Fruit fly (Drosophila melanogaster) whole organism, embryonic: ENCODE results near the gene Spt7.

ENCODE experiments used
- Antp ChIP-seq: fragments of 200-800 bp; sonication (Bioruptor generic); optimal IDR thresholded peaks from 3 replicates; lab custom pipeline; 2016; ENCODE audit warnings: missing biosample characterization, missing genetic modification characterization
- BEAF-32 ChIP-seq: fragments of 200-800 bp; sonication (Bioruptor generic); optimal IDR thresholded peaks from 3 replicates; lab custom pipeline; 2017; ENCODE audit warnings: missing biosample characterization, missing genetic modification characterization, mild to moderate bottlenecking, moderate library complexity, missing genetic modification reagents
- CG11456 ChIP-seq: fragments of 200-800 bp; sonication (Bioruptor generic); IDR thresholded peaks from 3 replicates; pipeline ENCODE4 v1.3.6; 2022; ENCODE audit warnings: missing biosample characterization, missing genetic modification characterization
- CG12659 ChIP-seq: fragments of 200-800 bp; sonication (Bioruptor generic); optimal IDR thresholded peaks from 3 replicates; lab custom pipeline; 2017; ENCODE audit warnings: mild to moderate bottlenecking, missing biosample characterization, missing genetic modification reagents, missing genetic modification characterization
- CG14710 ChIP-seq: fragments of 200-800 bp; sonication (Bioruptor generic); optimal IDR thresholded peaks from 3 replicates; lab custom pipeline; 2019; ENCODE audit warnings: missing biosample characterization, mild to moderate bottlenecking, missing genetic modification characterization, moderate library complexity
- CG15269 ChIP-seq: fragments of 200-800 bp; sonication (Bioruptor generic); optimal IDR thresholded peaks from 2 replicates; lab custom pipeline; 2018; ENCODE audit warnings: missing biosample characterization, mild to moderate bottlenecking, missing genetic modification characterization, moderate library complexity
- CG1603 ChIP-seq: fragments of 200-800 bp; sonication (Bioruptor generic); optimal IDR thresholded peaks from 2 replicates; lab custom pipeline; 2019; ENCODE audit warnings: missing biosample characterization, mild to moderate bottlenecking, missing genetic modification characterization, moderate library complexity
- CG18599 ChIP-seq: fragments of 200-800 bp; sonication (Bioruptor generic); optimal IDR thresholded peaks from 3 replicates; lab custom pipeline; 2017; ENCODE audit warnings: missing biosample characterization, missing genetic modification characterization, mild to moderate bottlenecking, moderate library complexity, missing genetic modification reagents
- CG2116 ChIP-seq: fragments of 200-800 bp; sonication (Bioruptor generic); optimal IDR thresholded peaks from 3 replicates; lab custom pipeline; 2018; ENCODE audit warnings: missing biosample characterization, mild to moderate bottlenecking, missing genetic modification characterization
- CG31441 ChIP-seq: fragments of 200-800 bp; sonication (Bioruptor generic); IDR thresholded peaks from 2 replicates; pipeline ENCODE4 v1.3.6; 2022; ENCODE audit warnings: missing biosample characterization, missing genetic modification characterization
- CG3726 ChIP-seq: fragments of 200-800 bp; sonication (Bioruptor generic); IDR thresholded peaks from 3 replicates; pipeline ENCODE4, ENCODE4 v1.3.6; 2022; ENCODE audit warnings: missing biosample characterization, missing genetic modification characterization
- CG4328 ChIP-seq: fragments of 200-800 bp; sonication (Bioruptor generic); optimal IDR thresholded peaks from 3 replicates; lab custom pipeline; 2017; ENCODE audit warnings: missing biosample characterization, missing genetic modification reagents, missing genetic modification characterization
- CG43689 ChIP-seq: fragments of 200-800 bp; sonication (Bioruptor generic); IDR thresholded peaks from 2 replicates; pipeline ENCODE4 v1.3.6; 2022; ENCODE audit warnings: missing biosample characterization, missing genetic modification characterization
- CG6654 ChIP-seq: fragments of 200-800 bp; sonication (Bioruptor generic); optimal IDR thresholded peaks from 2 replicates; lab custom pipeline; 2017; ENCODE audit warnings: missing biosample characterization, mild to moderate bottlenecking, missing genetic modification characterization
- CG7556 ChIP-seq: fragments of 200-800 bp; sonication (Bioruptor generic); optimal IDR thresholded peaks from 2 replicates; lab custom pipeline; 2017; ENCODE audit warnings: missing biosample characterization, mild to moderate bottlenecking, missing genetic modification characterization
- CG8290 ChIP-seq, 3 experiments: fragments of 200-800 bp; sonication (Bioruptor generic); optimal IDR thresholded peaks; 2 replicates each; lab custom pipeline; 2016 to 2019; ENCODE audit warnings: missing biosample characterization in 3 of 3, missing genetic modification characterization in 3 of 3, mild to moderate bottlenecking in 2 of 3, moderate library complexity in 1 of 3
- CG9932 ChIP-seq: fragments of 200-800 bp; sonication (Bioruptor generic); IDR thresholded peaks from 2 replicates; pipeline ENCODE4 v1.3.6; 2022; ENCODE audit warnings: missing biosample characterization, missing genetic modification characterization
- Drgx ChIP-seq: fragments of 200-800 bp; sonication (Bioruptor generic); IDR thresholded peaks from 2 replicates; pipeline ENCODE4 v1.3.6; 2022; ENCODE audit warnings: missing biosample characterization, missing genetic modification characterization
- E2f2 ChIP-seq: fragments of 200-800 bp; sonication (Bioruptor generic); IDR thresholded peaks from 2 replicates; pipeline ENCODE4 v1.3.6; 2022; ENCODE audit warnings: missing biosample characterization, missing genetic modification characterization
- HHEX ChIP-seq: fragments of 200-800 bp; sonication (Bioruptor generic); optimal IDR thresholded peaks from 3 replicates; lab custom pipeline; 2017; ENCODE audit warnings: missing biosample characterization, mild to moderate bottlenecking, missing genetic modification characterization, missing genetic modification reagents
- HLH54F ChIP-seq: fragments of 200-800 bp; sonication (Bioruptor generic); optimal IDR thresholded peaks from 3 replicates; lab custom pipeline; 2016; ENCODE audit warnings: missing biosample characterization, missing genetic modification characterization
- Hmr ChIP-seq: fragments of 200-800 bp; sonication (Bioruptor generic); optimal IDR thresholded peaks from 3 replicates; lab custom pipeline; 2017; ENCODE audit warnings: mild to moderate bottlenecking, missing biosample characterization, missing genetic modification reagents, missing genetic modification characterization
- Lhr ChIP-seq: fragments of 200-800 bp; sonication (Bioruptor generic); optimal IDR thresholded peaks from 3 replicates; lab custom pipeline; 2017; ENCODE audit warnings: mild to moderate bottlenecking, missing biosample characterization, missing genetic modification reagents, missing genetic modification characterization
- Lpt ChIP-seq: fragments of >200 bp; optimal IDR thresholded peaks from 2 replicates; lab custom pipeline; 2018; ENCODE audit warnings: missing biosample characterization, missing genetic modification characterization
- Meics ChIP-seq: fragments of 200-800 bp; sonication (Bioruptor generic); optimal IDR thresholded peaks from 2 replicates; lab custom pipeline; 2017; ENCODE audit warnings: missing biosample characterization, mild to moderate bottlenecking, missing genetic modification characterization
- Myb ChIP-seq: fragments of 200-800 bp; sonication (Bioruptor generic); optimal IDR thresholded peaks from 2 replicates; lab custom pipeline; 2016; ENCODE audit warnings: missing biosample characterization, missing genetic modification characterization
- Oaz ChIP-seq: fragments of 200-800 bp; sonication (Bioruptor generic); IDR thresholded peaks from 2 replicates; pipeline ENCODE4 v1.3.6; 2022; ENCODE audit warnings: missing biosample characterization, missing genetic modification characterization
- Pdp1 ChIP-seq, 2 experiments: fragments of 200-800 bp; sonication (Bioruptor generic); optimal IDR thresholded peaks; 3 replicates each; lab custom pipeline; 2016; ENCODE audit warnings: missing biosample characterization in 2 of 2, missing genetic modification characterization in 2 of 2, mild to moderate bottlenecking in 1 of 2, moderate library complexity in 1 of 2
- Rfx ChIP-seq: fragments of 200-800 bp; sonication (Bioruptor generic); IDR thresholded peaks from 2 replicates; pipeline ENCODE4 v1.3.6; 2022; ENCODE audit warnings: missing biosample characterization, missing genetic modification characterization
- Sry-δ ChIP-seq: fragments of 200-800 bp; sonication (Bioruptor generic); optimal IDR thresholded peaks from 2 replicates; lab custom pipeline; 2016; ENCODE audit warnings: missing biosample characterization, missing genetic modification characterization
- Usf ChIP-seq: fragments of 200-800 bp; sonication (Bioruptor generic); optimal IDR thresholded peaks from 2 replicates; lab custom pipeline; 2017; ENCODE audit warnings: missing genotype, missing biosample characterization, missing genetic modification characterization
- Xbp1 ChIP-seq: fragments of 200-800 bp; sonication (Bioruptor generic); optimal IDR thresholded peaks from 3 replicates; lab custom pipeline; 2016; ENCODE audit warnings: missing biosample characterization, mild to moderate bottlenecking, missing genetic modification characterization
- bab2 ChIP-seq: fragments of 200-800 bp; sonication (Bioruptor generic); optimal IDR thresholded peaks from 2 replicates; lab custom pipeline; 2016; ENCODE audit warnings: missing biosample characterization, missing genetic modification characterization
- bcd ChIP-seq: fragments of 200-800 bp; sonication (Bioruptor generic); optimal IDR thresholded peaks from 2 replicates; lab custom pipeline; 2017; ENCODE audit warnings: missing biosample characterization, mild to moderate bottlenecking, missing genetic modification characterization
- btn ChIP-seq: fragments of 200-800 bp; sonication (Bioruptor generic); optimal IDR thresholded peaks from 2 replicates; lab custom pipeline; 2016; ENCODE audit warnings: missing biosample characterization, missing genetic modification characterization
- cad ChIP-seq: fragments of >200 bp; optimal IDR thresholded peaks from 2 replicates; lab custom pipeline; 2017; ENCODE audit warnings: missing biosample characterization, missing genetic modification characterization
- exex ChIP-seq: fragments of 200-800 bp; sonication (Bioruptor generic); optimal IDR thresholded peaks from 4 replicates; lab custom pipeline; 2018; ENCODE audit warnings: missing biosample characterization, mild to moderate bottlenecking, missing genetic modification characterization, moderate library complexity
- grau ChIP-seq: fragments of 200-800 bp; optimal IDR thresholded peaks from 3 replicates; lab custom pipeline; 2019; ENCODE audit warnings: missing biosample characterization, mild to moderate bottlenecking, missing genetic modification characterization, moderate library complexity
- hb ChIP-seq: fragments of 200-800 bp; sonication (Bioruptor generic); IDR thresholded peaks from 3 replicates; pipeline ENCODE4 v1.3.6; 2022; ENCODE audit warnings: missing biosample characterization, missing genetic modification characterization; ENCODE audit not compliant: partially characterized antibody
- insv ChIP-seq, 2 experiments: fragments of 200-800 bp; sonication (Bioruptor generic); optimal IDR thresholded peaks; 3 replicates each; lab custom pipeline; 2016 to 2018; ENCODE audit warnings: missing biosample characterization in 2 of 2, missing genetic modification characterization in 2 of 2
- lilli ChIP-seq: fragments of 200-800 bp; sonication (Bioruptor generic); optimal IDR thresholded peaks from 3 replicates; lab custom pipeline; 2016; ENCODE audit warnings: missing biosample characterization, missing genetic modification characterization
- org-1 ChIP-seq: fragments of 200-800 bp; sonication (Bioruptor generic); optimal IDR thresholded peaks from 2 replicates; lab custom pipeline; 2017; ENCODE audit warnings: missing biosample characterization, missing genetic modification characterization
- pho ChIP-seq: fragments of 200-800 bp; sonication (Bioruptor generic); optimal IDR thresholded peaks from 2 replicates; lab custom pipeline; 2016; ENCODE audit warnings: missing biosample characterization, missing genetic modification characterization
- salm ChIP-seq: fragments of 200-800 bp; sonication (Bioruptor generic); optimal IDR thresholded peaks from 2 replicates; lab custom pipeline; 2018; ENCODE audit warnings: missing biosample characterization, mild to moderate bottlenecking, missing genetic modification characterization
- sisA ChIP-seq: fragments of 200-800 bp; sonication (Bioruptor generic); IDR thresholded peaks from 2 replicates; pipeline ENCODE4 v1.3.6; 2022; ENCODE audit warnings: missing biosample characterization, missing genetic modification characterization
- stwl ChIP-seq: fragments of 200-800 bp; sonication (Bioruptor generic); optimal IDR thresholded peaks from 3 replicates; lab custom pipeline; 2018; ENCODE audit warnings: missing biosample characterization, mild to moderate bottlenecking, missing genetic modification characterization, moderate library complexity
- sug ChIP-seq: fragments of 200-800 bp; optimal IDR thresholded peaks from 2 replicates; lab custom pipeline; 2019; ENCODE audit warnings: missing biosample characterization, mild to moderate bottlenecking, missing genetic modification characterization, moderate library complexity
- vnd ChIP-seq: fragments of 200-800 bp; sonication (Bioruptor generic); IDR thresholded peaks from 3 replicates; pipeline ENCODE4 v1.3.6; 2022; ENCODE audit warnings: missing biosample characterization, missing genetic modification characterization; ENCODE audit not compliant: partially characterized antibody

Gene Spt7

DNA sequence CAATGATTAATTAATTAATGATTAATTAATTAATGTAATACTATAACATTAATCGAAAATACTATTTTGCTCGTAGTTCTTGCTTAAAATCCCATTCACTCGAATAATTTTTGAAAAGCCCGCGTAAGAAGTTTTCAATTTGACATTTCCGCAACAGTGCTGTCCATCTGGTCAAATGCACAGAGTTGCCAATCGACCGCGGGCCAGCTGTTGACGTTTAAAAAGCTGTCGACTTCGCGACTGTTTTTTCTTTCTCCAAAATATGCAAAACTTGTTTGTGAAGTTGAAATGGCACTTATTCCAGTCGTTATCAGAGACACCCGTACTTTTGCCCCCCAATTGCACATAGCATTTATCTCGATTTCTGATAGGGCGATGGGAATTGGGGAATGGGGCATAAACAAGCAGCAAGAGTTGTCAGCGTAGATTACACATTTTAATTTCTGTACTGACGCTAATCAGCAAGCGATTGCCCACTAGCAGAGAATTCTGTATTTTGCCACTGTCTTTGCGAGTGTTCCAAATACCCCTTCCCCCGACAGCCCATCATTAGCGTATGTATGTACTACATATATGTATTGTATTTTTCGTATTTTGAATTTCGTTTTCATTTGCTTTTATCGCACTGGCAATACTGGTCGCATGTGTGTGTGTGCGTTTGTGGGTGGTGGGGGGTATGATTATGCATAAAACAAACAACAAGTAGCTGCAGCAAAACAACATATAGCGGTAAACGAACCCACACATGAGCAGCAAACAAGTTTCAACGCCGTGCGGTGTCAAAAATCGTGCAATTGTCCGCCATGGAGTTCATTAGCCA lies 6.4 kb downstream of the Spt7 start, which contains the start of gene Srx (continued):
- TF ChIP-seq CG31441 (0 out of 2 replicates have a peak, but pooled peaks have one; percentile 25), CG7556 (GFP tag; lab: Kevin White, UChicago) (peak; percentile 5), Oaz (GFP tag; lab: Robert Waterston, UW) (no peak), cad (GFP tag; lab: Kevin White, UChicago) (no peak), sisA (GFP tag; lab: Robert Waterston, UW) (no peak), grau (tag; lab: Kevin White, UChicago) (peak; percentile 5), HLH54F (peak; percentile 26), HHEX (GFP tag; lab: Kevin White, UChicago) (peak; percentile 23), Rfx (peak; percentile 29; the same call in 1 of the 2 replicates), Meics (peak; percentile 4), bcd (GFP tag; lab: Kevin White, UChicago) (peak; percentile 2), hb (GFP tag; lab: Robert Waterston, UW) (no peak), pho (GFP tag; lab: Kevin White, UChicago) (peak; percentile 38), CG11456 (GFP tag; lab: Robert Waterston, UW) (no peak), CG6654 (GFP tag; lab: Kevin White, UChicago) (no peak), Drgx (GFP tag; lab: Robert Waterston, UW) (peak; percentile 39; the same call in 1 of the 2 replicates), CG14710 (tag; lab: Kevin White, UChicago) (peak; percentile 35), vnd (no peak), btn (GFP tag; lab: Kevin White, UChicago) (no peak), org-1 (peak; percentile 24), CG1603 (peak; percentile 57), Xbp1 (peak; percentile 2), bab2 (GFP tag; lab: Kevin White, UChicago) (peak; percentile 17), Sry-δ (GFP tag; lab: Kevin White, UChicago) (peak; percentile 21), CG4328 (GFP tag; lab: Kevin White, UChicago) (peak; percentile 34), CG18599 (GFP tag; lab: Kevin White, UChicago) (peak; percentile 60), Antp (GFP tag; lab: Kevin White, UChicago) (peak; percentile 11), Pdp1 (GFP tag; optimal IDR thresholded peaks at IDR 0.05; lab: Kevin White, UChicago) (peak; percentile 26 to 72), exex (tag; lab: Kevin White, UChicago) (peak; percentile 50), Usf (no peak), Lpt (GFP tag; lab: Kevin White, UChicago) (no peak), lilli (peak; percentile 10), Lhr (GFP tag; lab: Kevin White, UChicago) (peak; percentile 23), CG43689 (GFP tag; lab: Robert Waterston, UW) (no peak), salm (tag; lab: Kevin White, UChicago) (no peak), insv (GFP tag; optimal IDR thresholded peaks at IDR 0.05; lab: Kevin White, UChicago) (peak in 1 of 2 experiments; percentile 4), CG8290 (GFP tag; optimal IDR thresholded peaks at IDR 0.05; lab: Kevin White, UChicago) (no peak), CG8290 (tag; optimal IDR thresholded peaks at IDR 0.05; lab: Kevin White, UChicago) (peak in 1 of 2 experiments; percentile 15), sug (tag; lab: Kevin White, UChicago) (peak; percentile 94), CG12659 (peak; percentile 27), CG3726 (GFP tag; lab: Robert Waterston, UW) (no peak), stwl (peak; percentile 7), Hmr (GFP tag; lab: Kevin White, UChicago) (peak; percentile 2), CG2116 (GFP tag; lab: Kevin White, UChicago) (peak; percentile 53), Myb (GFP tag; lab: Kevin White, UChicago) (peak; percentile 81), BEAF-32 (GFP tag; lab: Kevin White, UChicago) (peak; percentile 42), CG9932 (GFP tag; lab: Robert Waterston, UW) (0 out of 2 replicates have a peak, but pooled peaks have one; percentile 17), E2f2 (GFP tag; lab: Robert Waterston, UW) (peak; percentile 89), CG15269 (tag; lab: Kevin White, UChicago) (peak; percentile 48)
